Fruit fly (Drosophila melanogaster): ENCODE measurements around the gene stai.

DNA sequence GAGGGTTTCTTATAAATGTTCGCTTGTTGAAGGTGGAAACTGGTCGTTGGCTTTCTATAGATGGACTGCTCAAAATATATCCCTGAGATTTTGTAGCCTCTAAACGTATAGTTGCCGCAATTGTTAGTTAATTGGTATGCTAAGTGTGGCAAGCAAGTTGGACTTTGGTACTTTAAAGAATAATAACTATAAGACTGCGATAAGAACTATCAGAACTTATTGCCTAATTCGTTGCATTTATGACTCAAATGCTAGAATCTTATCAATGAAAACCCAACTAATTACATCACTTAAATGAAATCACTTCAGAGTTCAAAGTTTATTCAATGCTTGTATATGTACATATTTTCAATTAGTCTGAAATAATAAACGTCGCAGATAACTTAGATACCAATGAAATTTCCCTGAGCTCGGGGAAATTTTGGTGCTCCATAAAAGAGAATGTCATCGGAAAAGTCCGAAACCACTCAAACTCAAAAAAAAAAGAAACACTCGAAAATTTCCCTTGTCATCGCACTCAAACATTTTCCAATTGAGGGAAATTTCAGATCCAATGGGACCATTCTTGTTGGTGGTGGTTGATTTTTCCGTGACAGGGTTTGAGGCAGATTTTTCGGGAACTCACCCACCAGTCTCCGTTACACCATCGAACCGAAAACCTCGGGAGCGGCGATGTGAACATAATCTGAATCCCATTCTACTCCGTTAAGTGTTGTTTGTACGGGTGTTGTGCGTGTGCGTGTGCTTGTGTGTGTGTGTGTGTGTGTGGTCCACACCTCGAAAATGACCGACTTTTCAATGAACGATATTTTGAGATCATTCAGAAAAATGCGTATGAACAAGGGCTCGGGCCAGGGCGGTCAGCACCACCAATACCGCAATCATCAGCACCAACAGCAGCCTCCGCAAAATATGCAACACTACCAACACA is 9.1 kb upstream of the stai start, which contains the start of gene CG45075:
- TF ChIP-seq gl (tag; optimal IDR thresholded peaks at IDR 0.05): no peak
- TF ChIP-seq CG8159 (tag; optimal IDR thresholded peaks at IDR 0.05): no peak
- TF ChIP-seq CG17806 (tag; optimal IDR thresholded peaks at IDR 0.05): no peak
- no peak for TF ChIP-seq CG32121 (GFP tag; IDR thresholded peaks at IDR 0.05)
